Worm (Caenorhabditis elegans) whole organism, young adult: ENCODE measurements around the gene F25B4.8.
A peak's percentile ranks its signal among the peaks of the same experiment; 100 is the strongest.

Experiments used
- B0035.1 ChIP-seq: sonication (generic microtip); optimal IDR thresholded peaks from 2 replicates; lab custom pipeline; 2016; ENCODE audit warnings: missing genetic modification characterization, mild to moderate bottlenecking, missing compliant biosample characterization, missing genotype, missing genetic modification reagents
- B0261.1 ChIP-seq: sonication (generic microtip); optimal IDR thresholded peaks from 2 replicates; lab custom pipeline; 2016; ENCODE audit warnings: mild to moderate bottlenecking, missing genetic modification characterization, moderate library complexity, missing compliant biosample characterization
- F22D6.2 ChIP-seq: sonication (generic microtip); optimal IDR thresholded peaks from 2 replicates; lab custom pipeline; 2016; ENCODE audit warnings: mild to moderate bottlenecking, missing genetic modification characterization, missing compliant biosample characterization
- F33H1.4 ChIP-seq: fragments of 200-800 bp; sonication (Bioruptor generic); IDR thresholded peaks from 2 replicates; pipeline ENCODE4 v1.3.6; 2022; ENCODE audit warnings: missing genetic modification reagents, missing genetic modification characterization, missing compliant biosample characterization
- F37B4.10 ChIP-seq: fragments of 200-800 bp; sonication (Bioruptor generic); IDR thresholded peaks from 2 replicates; pipeline ENCODE4 v1.3.6; 2022; ENCODE audit warnings: missing genetic modification characterization, missing compliant biosample characterization
- F57A8.1 ChIP-seq: fragments of 200-800 bp; sonication (Bioruptor generic); optimal IDR thresholded peaks from 2 replicates; lab custom pipeline; 2018; ENCODE audit warnings: mild to moderate bottlenecking, missing genetic modification characterization, moderate library complexity, missing compliant biosample characterization
- K12H6.12 ChIP-seq: fragments of 200-800 bp; sonication (Bioruptor generic); optimal IDR thresholded peaks from 2 replicates; lab custom pipeline; 2018; ENCODE audit warnings: mild to moderate bottlenecking, missing genetic modification characterization, missing compliant biosample characterization
- Y53F4B.3 ChIP-seq: fragments of 200-800 bp; sonication (Bioruptor generic); IDR thresholded peaks from 2 replicates; pipeline ENCODE4 v1.3.6; 2022; ENCODE audit warnings: missing genetic modification reagents, missing genetic modification characterization, missing compliant biosample characterization
- Y53G8AR.9 ChIP-seq: fragments of 200-800 bp; sonication (Bioruptor generic); conservative IDR thresholded peaks from 2 replicates; pipeline ENCODE4 v1.3.6; 2022; ENCODE audit warnings: missing genetic modification reagents, missing genetic modification characterization, missing compliant biosample characterization
- Y56A3A.18 ChIP-seq: fragments of 200-800 bp; sonication (Bioruptor generic); IDR thresholded peaks from 2 replicates; pipeline ENCODE4 v1.3.6; 2022; ENCODE audit warnings: missing genetic modification reagents, missing genetic modification characterization, missing compliant biosample characterization
- Y79H2A.3 ChIP-seq: fragments of 200-800 bp; sonication (Bioruptor generic); conservative IDR thresholded peaks from 2 replicates; pipeline ENCODE4 v1.3.6; 2022; ENCODE audit warnings: missing genetic modification reagents, missing genetic modification characterization, missing compliant biosample characterization
- akir-1 ChIP-seq: fragments of 200-800 bp; sonication (Bioruptor generic); optimal IDR thresholded peaks from 2 replicates; lab custom pipeline; 2018; ENCODE audit warnings: mild to moderate bottlenecking, missing genetic modification characterization, moderate library complexity, missing compliant biosample characterization
- atf-7 ChIP-seq: sonication (generic microtip); optimal IDR thresholded peaks from 2 replicates; lab custom pipeline; 2017; ENCODE audit warnings: mild to moderate bottlenecking, missing genetic modification characterization, missing compliant biosample characterization
- athp-1 ChIP-seq: sonication (generic microtip); optimal IDR thresholded peaks from 2 replicates; lab custom pipeline; 2017; ENCODE audit warnings: mild to moderate bottlenecking, missing genetic modification characterization, missing compliant biosample characterization
- cebp-1 ChIP-seq, 2 experiments: fragments of 200-800 bp in 1 of 2; sonication (Bioruptor generic) in 1 of 2; sonication (generic microtip) in 1 of 2; IDR thresholded peaks in 1 of 2; optimal IDR thresholded peaks in 1 of 2; 2 replicates each; pipeline versions ENCODE4 v1.3.6 to Lab custom; 2017 to 2022; ENCODE audit warnings: missing compliant biosample characterization in 2 of 2, missing genetic modification characterization in 2 of 2, mild to moderate bottlenecking in 1 of 2, missing genetic modification reagents in 1 of 2, moderate library complexity in 1 of 2
- cebp-2 ChIP-seq: fragments of 200-800 bp; sonication (Bioruptor generic); IDR thresholded peaks from 2 replicates; pipeline ENCODE4 v1.3.6; 2022; ENCODE audit warnings: missing genetic modification characterization, missing compliant biosample characterization
- ceh-58 ChIP-seq: fragments of 200-800 bp; sonication (Bioruptor generic); IDR thresholded peaks from 2 replicates; pipeline ENCODE4 v1.3.6; 2022; ENCODE audit warnings: missing genetic modification characterization, missing compliant biosample characterization
- ceh-79 ChIP-seq: sonication (generic microtip); optimal IDR thresholded peaks from 2 replicates; lab custom pipeline; 2017; ENCODE audit warnings: mild to moderate bottlenecking, missing genetic modification characterization, missing compliant biosample characterization
- chd-7 ChIP-seq: sonication (generic microtip); optimal IDR thresholded peaks from 2 replicates; lab custom pipeline; 2016; ENCODE audit warnings: mild to moderate bottlenecking, missing genetic modification characterization, moderate library complexity, missing compliant biosample characterization
- die-1 ChIP-seq: sonication (generic microtip); optimal IDR thresholded peaks from 2 replicates; lab custom pipeline; 2016; ENCODE audit warnings: missing genotype, mild to moderate bottlenecking, missing genetic modification characterization, missing compliant biosample characterization
- ekl-4 ChIP-seq: fragments of 200-800 bp; sonication (Bioruptor generic); IDR thresholded peaks from 2 replicates; pipeline ENCODE4 v1.3.6; 2022; ENCODE audit warnings: missing genetic modification reagents, missing genetic modification characterization, missing compliant biosample characterization
- ets-4 ChIP-seq: fragments of 200-800 bp; sonication (Bioruptor generic); optimal IDR thresholded peaks from 2 replicates; lab custom pipeline; 2018; ENCODE audit warnings: mild to moderate bottlenecking, missing genetic modification characterization, missing compliant biosample characterization
- lag-1 ChIP-seq: fragments of 200-800 bp; sonication (Bioruptor generic); IDR thresholded peaks from 2 replicates; pipeline ENCODE4 v1.3.6; 2022; ENCODE audit warnings: missing genetic modification reagents, missing genetic modification characterization, missing compliant biosample characterization
- lin-40 ChIP-seq: sonication (generic microtip); optimal IDR thresholded peaks from 2 replicates; lab custom pipeline; 2016; ENCODE audit warnings: missing genetic modification characterization, mild to moderate bottlenecking, missing compliant biosample characterization, missing genotype, missing genetic modification reagents
- lin-54 ChIP-seq: fragments of 200-800 bp; sonication (Bioruptor generic); optimal IDR thresholded peaks from 2 replicates; lab custom pipeline; 2018; ENCODE audit warnings: mild to moderate bottlenecking, missing genetic modification characterization, missing compliant biosample characterization
- lir-1 ChIP-seq: fragments of 200-800 bp; sonication (Bioruptor generic); conservative IDR thresholded peaks from 2 replicates; pipeline ENCODE4 v1.3.6; 2022; ENCODE audit warnings: missing genetic modification reagents, missing genetic modification characterization, missing compliant biosample characterization
- lsy-27 ChIP-seq: sonication (generic microtip); optimal IDR thresholded peaks from 2 replicates; lab custom pipeline; 2017; ENCODE audit warnings: missing genetic modification characterization, mild to moderate bottlenecking, missing compliant biosample characterization, antibody characterized with exemption, missing genotype, borderline replicate concordance; ENCODE audit not compliant: insufficient read depth
- madf-3 ChIP-seq: fragments of 200-800 bp; sonication (Bioruptor generic); IDR thresholded peaks from 2 replicates; pipeline ENCODE4 v1.3.6; 2022; ENCODE audit warnings: missing genetic modification reagents, missing genetic modification characterization, missing compliant biosample characterization
- madf-8 ChIP-seq: fragments of 200-800 bp; sonication (Bioruptor generic); conservative IDR thresholded peaks from 2 replicates; pipeline ENCODE4 v1.3.6; 2022; ENCODE audit warnings: missing genetic modification reagents, missing genetic modification characterization, missing compliant biosample characterization
- nfyb-1 ChIP-seq: fragments of 200-800 bp; sonication (Bioruptor generic); IDR thresholded peaks from 2 replicates; pipeline ENCODE4 v1.3.6; 2022; ENCODE audit warnings: missing genetic modification reagents, missing genetic modification characterization, missing compliant biosample characterization
- nhr-120 ChIP-seq: fragments of 200-800 bp; sonication (Bioruptor generic); IDR thresholded peaks from 2 replicates; pipeline ENCODE4 v1.3.6; 2022; ENCODE audit warnings: missing genetic modification characterization, missing compliant biosample characterization
- nhr-179 ChIP-seq: sonication (generic microtip); optimal IDR thresholded peaks from 2 replicates; lab custom pipeline; 2016; ENCODE audit warnings: mild to moderate bottlenecking, missing genetic modification characterization, missing compliant biosample characterization
- nhr-90 ChIP-seq: sonication (generic microtip); optimal IDR thresholded peaks from 2 replicates; lab custom pipeline; 2016; ENCODE audit warnings: missing genotype, mild to moderate bottlenecking, missing genetic modification characterization, missing compliant biosample characterization
- pbrm-1 ChIP-seq: fragments of 200-800 bp; sonication (Bioruptor generic); IDR thresholded peaks from 2 replicates; pipeline ENCODE4 v1.3.6; 2022; ENCODE audit warnings: missing genetic modification reagents, missing genetic modification characterization, missing compliant biosample characterization
- rcor-1 ChIP-seq: fragments of 200-800 bp; sonication (Bioruptor generic); IDR thresholded peaks from 2 replicates; pipeline ENCODE4 v1.3.6; 2022; ENCODE audit warnings: missing genetic modification reagents, missing genetic modification characterization, missing compliant biosample characterization
- repo-1 ChIP-seq: sonication (generic microtip); optimal IDR thresholded peaks from 2 replicates; lab custom pipeline; 2017; ENCODE audit warnings: mild to moderate bottlenecking, missing genetic modification characterization, missing compliant biosample characterization
- snpc-4 ChIP-seq, 5 experiments: fragments of 150-350 bp in 1 of 5; sonication (generic microtip) in 4 of 5; optimal IDR thresholded peaks; 2 replicates each; lab custom pipeline; 2014 to 2018; ENCODE audit warnings: missing genetic modification characterization in 5 of 5, missing biosample characterization in 3 of 5, antibody characterized with exemption in 2 of 5, mild to moderate bottlenecking in 2 of 5, missing compliant biosample characterization in 2 of 5, missing genotype in 2 of 5, moderate library complexity in 2 of 5, missing genetic modification reagents in 1 of 5
- somi-1 ChIP-seq: fragments of 200-800 bp; sonication (Bioruptor generic); optimal IDR thresholded peaks from 2 replicates; lab custom pipeline; 2018; ENCODE audit warnings: mild to moderate bottlenecking, missing genetic modification characterization, missing compliant biosample characterization
- tbp1 ChIP-seq: fragments of 200-800 bp; sonication (Bioruptor generic); optimal IDR thresholded peaks from 2 replicates; lab custom pipeline; 2018; ENCODE audit warnings: mild to moderate bottlenecking, missing genetic modification characterization, missing compliant biosample characterization
- unc-62 ChIP-seq: fragments of 150-350 bp; optimal IDR thresholded peaks from 2 replicates; lab custom pipeline; 2014; ENCODE audit warnings: missing biosample characterization, missing genetic modification reagents, missing genetic modification characterization
- xnd-1 ChIP-seq: sonication (generic microtip); optimal IDR thresholded peaks from 2 replicates; lab custom pipeline; 2016; ENCODE audit warnings: missing genotype, missing genetic modification reagents, missing genetic modification characterization, missing compliant biosample characterization
- zim-3 ChIP-seq: sonication (generic microtip); optimal IDR thresholded peaks from 2 replicates; lab custom pipeline; 2017; ENCODE audit warnings: mild to moderate bottlenecking, missing genetic modification characterization, moderate library complexity, missing compliant biosample characterization
- ztf-18 ChIP-seq: sonication (generic microtip); optimal IDR thresholded peaks from 2 replicates; lab custom pipeline; 2016; ENCODE audit warnings: missing genotype, mild to moderate bottlenecking, missing genetic modification characterization, missing compliant biosample characterization
- ztf-25 ChIP-seq: fragments of 200-800 bp; sonication (Bioruptor generic); IDR thresholded peaks from 2 replicates; pipeline ENCODE4 v1.3.6; 2022; ENCODE audit warnings: missing genetic modification reagents, missing genetic modification characterization, missing compliant biosample characterization
- ztf-26 ChIP-seq: sonication (generic microtip); optimal IDR thresholded peaks from 2 replicates; lab custom pipeline; 2017; ENCODE audit warnings: missing genetic modification characterization, missing compliant biosample characterization
- ztf-28 ChIP-seq: fragments of 200-800 bp; sonication (Bioruptor generic); IDR thresholded peaks from 2 replicates; pipeline ENCODE4 v1.3.6; 2022; ENCODE audit warnings: missing genetic modification reagents, missing genetic modification characterization, missing compliant biosample characterization

F25B4.8 gene

ce11 chrV:5668968-5669367, 22.5 kb downstream of the F25B4.8 start:
- TF ChIP-seq ztf-25 (no peak), Y53F4B.3 (GFP tag; lab: Robert Waterston, UW) (no peak), nhr-90 (tag; lab: Kevin White, UChicago) (no peak), zim-3 (tag; lab: Kevin White, UChicago) (no peak), tbp1 (GFP tag; lab: Kevin White, UChicago) (no peak), xnd-1 (tag; lab: Kevin White, UChicago) (no peak), F37B4.10 (GFP tag; lab: Robert Waterston, UW) (no peak), madf-3 (GFP tag; lab: Robert Waterston, UW) (no peak)

ce11 chrV:5667337-5667736, 24.2 kb downstream of the F25B4.8 start:
- TF ChIP-seq ztf-28 (GFP tag; lab: Robert Waterston, UW) (0 out of 2 replicates have a peak, but pooled peaks have one; percentile 20), repo-1 (tag; lab: Kevin White, UChicago) (peak; percentile 79), chd-7 (tag; lab: Kevin White, UChicago) (peak; percentile 77), akir-1 (GFP tag; lab: Kevin White, UChicago) (no peak), ceh-79 (tag; lab: Kevin White, UChicago) (peak; percentile 56), pbrm-1 (peak; percentile 77), F22D6.2 (tag; lab: Kevin White, UChicago) (no peak), somi-1 (GFP tag; lab: Kevin White, UChicago) (no peak), atf-7 (tag; lab: Kevin White, UChicago) (peak; percentile 77), lin-54 (GFP tag; lab: Kevin White, UChicago) (peak; percentile 76), athp-1 (tag; lab: Kevin White, UChicago) (peak; percentile 91), snpc-4 (GFP tag; optimal IDR thresholded peaks at IDR 0.05; lab: Kevin White, UChicago) (peak; percentile 59), snpc-4 (tag; optimal IDR thresholded peaks at IDR 0.05; lab: Kevin White, UChicago) (peak in 1 of 4 experiments; percentile 56), F33H1.4 (peak; percentile 63), die-1 (tag; lab: Kevin White, UChicago) (peak; percentile 82), F57A8.1 (GFP tag; lab: Kevin White, UChicago) (no peak), Y56A3A.18 (peak; percentile 60; the same call in 1 of the 2 replicates), ekl-4 (GFP tag; lab: Robert Waterston, UW) (peak; percentile 69), ceh-58 (GFP tag; lab: Robert Waterston, UW) (peak; percentile 92), lag-1 (GFP tag; lab: Robert Waterston, UW) (no peak), lin-40 (tag; lab: Kevin White, UChicago) (no peak), lir-1 (GFP tag; lab: Robert Waterston, UW) (no peak), cebp-1 (GFP tag; IDR thresholded peaks at IDR 0.05; lab: Robert Waterston, UW) (0 out of 2 replicates have a peak, but pooled peaks have one; percentile 18), cebp-1 (tag; optimal IDR thresholded peaks at IDR 0.05; lab: Kevin White, UChicago) (no peak), Y53G8AR.9 (GFP tag; lab: Robert Waterston, UW) (peak; percentile 84), cebp-2 (peak; percentile 94), nhr-120 (0 out of 2 replicates have a peak, but pooled peaks have one; percentile 82), nhr-179 (tag; lab: Kevin White, UChicago) (peak; percentile 22), B0261.1 (tag; lab: Kevin White, UChicago) (peak; percentile 70), nfyb-1 (peak; percentile 65), lsy-27 (tag; lab: Kevin White, UChicago) (peak; percentile 49), rcor-1 (peak; percentile 81), ztf-26 (tag; lab: Kevin White, UChicago) (peak; percentile 33), nhr-90 (tag; lab: Kevin White, UChicago) (peak; percentile 70), K12H6.12 (tag; lab: Kevin White, UChicago) (peak; percentile 3), ets-4 (GFP tag; lab: Kevin White, UChicago) (no peak), madf-8 (GFP tag; lab: Robert Waterston, UW) (no peak; the same call in 1 of the 2 replicates), B0035.1 (peak; percentile 57), Y79H2A.3 (0 out of 2 replicates have a peak, but pooled peaks have one; percentile 34), ztf-18 (tag; lab: Kevin White, UChicago) (peak; percentile 56), unc-62 (GFP tag; lab: Kevin White, UChicago) (no peak)
